Worm (Caenorhabditis elegans) whole organism, young adult: ENCODE results near the gene sut-2.

Experiments used
- B0261.1 ChIP-seq: sonication (generic microtip); optimal IDR thresholded peaks from 2 replicates; lab custom pipeline; 2016; ENCODE audit warnings: mild to moderate bottlenecking, missing genetic modification characterization, moderate library complexity, missing compliant biosample characterization
- D2030.7 ChIP-seq: fragments of 200-800 bp; sonication (Bioruptor generic); IDR thresholded peaks from 2 replicates; pipeline ENCODE4 v1.3.6; 2022; ENCODE audit warnings: missing genetic modification reagents, missing genetic modification characterization, missing compliant biosample characterization
- F10E7.11 ChIP-seq: sonication (generic microtip); optimal IDR thresholded peaks from 2 replicates; lab custom pipeline; 2017; ENCODE audit warnings: mild to moderate bottlenecking, missing genetic modification characterization, moderate library complexity, missing compliant biosample characterization
- F22D6.2 ChIP-seq: sonication (generic microtip); optimal IDR thresholded peaks from 2 replicates; lab custom pipeline; 2016; ENCODE audit warnings: mild to moderate bottlenecking, missing genetic modification characterization, missing compliant biosample characterization
- F33H1.4 ChIP-seq: fragments of 200-800 bp; sonication (Bioruptor generic); IDR thresholded peaks from 2 replicates; pipeline ENCODE4 v1.3.6; 2022; ENCODE audit warnings: missing genetic modification reagents, missing genetic modification characterization, missing compliant biosample characterization
- F37B4.10 ChIP-seq: fragments of 200-800 bp; sonication (Bioruptor generic); IDR thresholded peaks from 2 replicates; pipeline ENCODE4 v1.3.6; 2022; ENCODE audit warnings: missing genetic modification characterization, missing compliant biosample characterization
- F52B5.7 ChIP-seq: sonication (generic microtip); optimal IDR thresholded peaks from 2 replicates; lab custom pipeline; 2016; ENCODE audit warnings: mild to moderate bottlenecking, missing genetic modification characterization, missing compliant biosample characterization
- F55B11.4 ChIP-seq: sonication (generic microtip); optimal IDR thresholded peaks from 2 replicates; lab custom pipeline; 2016; ENCODE audit warnings: missing compliant biosample characterization, missing genetic modification characterization, borderline replicate concordance; ENCODE audit not compliant: insufficient read depth
- K12H6.12 ChIP-seq: fragments of 200-800 bp; sonication (Bioruptor generic); optimal IDR thresholded peaks from 2 replicates; lab custom pipeline; 2018; ENCODE audit warnings: mild to moderate bottlenecking, missing genetic modification characterization, missing compliant biosample characterization
- Y56A3A.18 ChIP-seq: fragments of 200-800 bp; sonication (Bioruptor generic); IDR thresholded peaks from 2 replicates; pipeline ENCODE4 v1.3.6; 2022; ENCODE audit warnings: missing genetic modification reagents, missing genetic modification characterization, missing compliant biosample characterization
- akir-1 ChIP-seq: fragments of 200-800 bp; sonication (Bioruptor generic); optimal IDR thresholded peaks from 2 replicates; lab custom pipeline; 2018; ENCODE audit warnings: mild to moderate bottlenecking, missing genetic modification characterization, moderate library complexity, missing compliant biosample characterization
- atf-7 ChIP-seq: sonication (generic microtip); optimal IDR thresholded peaks from 2 replicates; lab custom pipeline; 2017; ENCODE audit warnings: mild to moderate bottlenecking, missing genetic modification characterization, missing compliant biosample characterization
- athp-1 ChIP-seq: sonication (generic microtip); optimal IDR thresholded peaks from 2 replicates; lab custom pipeline; 2017; ENCODE audit warnings: mild to moderate bottlenecking, missing genetic modification characterization, missing compliant biosample characterization
- attf-3 ChIP-seq: fragments of 200-800 bp; sonication (Bioruptor generic); conservative IDR thresholded peaks from 2 replicates; pipeline ENCODE4 v1.3.6; 2022; ENCODE audit warnings: missing genetic modification reagents, missing genetic modification characterization, missing compliant biosample characterization
- attf-5 ChIP-seq: fragments of 200-800 bp; sonication (Bioruptor generic); optimal IDR thresholded peaks from 2 replicates; lab custom pipeline; 2018; ENCODE audit warnings: mild to moderate bottlenecking, missing genetic modification characterization, missing compliant biosample characterization
- cebp-1 ChIP-seq, 2 experiments: fragments of 200-800 bp in 1 of 2; sonication (Bioruptor generic) in 1 of 2; sonication (generic microtip) in 1 of 2; IDR thresholded peaks in 1 of 2; optimal IDR thresholded peaks in 1 of 2; 2 replicates each; pipeline versions ENCODE4 v1.3.6 to Lab custom; 2017 to 2022; ENCODE audit warnings: missing compliant biosample characterization in 2 of 2, missing genetic modification characterization in 2 of 2, mild to moderate bottlenecking in 1 of 2, missing genetic modification reagents in 1 of 2, moderate library complexity in 1 of 2
- ceh-100 ChIP-seq: fragments of 200-800 bp; sonication (Bioruptor generic); IDR thresholded peaks from 2 replicates; pipeline ENCODE4 v1.3.6; 2022; ENCODE audit warnings: missing genetic modification reagents, missing genetic modification characterization, missing compliant biosample characterization
- ceh-40 ChIP-seq: fragments of 200-800 bp; sonication (Bioruptor generic); IDR thresholded peaks from 2 replicates; pipeline ENCODE4 v1.3.6; 2022; ENCODE audit warnings: missing genetic modification characterization, missing compliant biosample characterization
- ceh-79 ChIP-seq: sonication (generic microtip); optimal IDR thresholded peaks from 2 replicates; lab custom pipeline; 2017; ENCODE audit warnings: mild to moderate bottlenecking, missing genetic modification characterization, missing compliant biosample characterization
- dpff-1 ChIP-seq: sonication (generic microtip); optimal IDR thresholded peaks from 2 replicates; lab custom pipeline; 2017; ENCODE audit warnings: mild to moderate bottlenecking, missing genetic modification characterization, missing compliant biosample characterization
- efl-1 ChIP-seq: fragments of 150-350 bp; optimal IDR thresholded peaks from 2 replicates; lab custom pipeline; 2014; ENCODE audit warnings: missing biosample characterization, missing genetic modification reagents, missing genetic modification characterization
- egl-18 ChIP-seq: fragments of 200-800 bp; sonication (Bioruptor generic); IDR thresholded peaks from 2 replicates; pipeline ENCODE4 v1.3.6; 2022; ENCODE audit warnings: missing genetic modification reagents, missing genetic modification characterization, missing compliant biosample characterization
- hlh-12 ChIP-seq: sonication (generic microtip); optimal IDR thresholded peaks from 2 replicates; lab custom pipeline; 2016; ENCODE audit warnings: missing genetic modification characterization, missing compliant biosample characterization
- let-607 ChIP-seq, 2 experiments: fragments of 200-800 bp in 1 of 2; sonication (Bioruptor generic) in 1 of 2; sonication (generic microtip) in 1 of 2; optimal IDR thresholded peaks; 2 replicates each; lab custom pipeline; 2016 to 2018; ENCODE audit warnings: mild to moderate bottlenecking in 2 of 2, missing compliant biosample characterization in 2 of 2, missing genetic modification characterization in 2 of 2, moderate library complexity in 2 of 2, missing genotype in 1 of 2
- lin-35 ChIP-seq, 3 experiments: fragments of 150-350 bp in 2 of 3; sonication (generic microtip) in 1 of 3; optimal IDR thresholded peaks; 2 replicates each; lab custom pipeline; 2014 to 2018; ENCODE audit warnings: missing biosample characterization in 3 of 3, missing genetic modification characterization in 3 of 3, missing genetic modification reagents in 3 of 3
- lin-54 ChIP-seq: fragments of 200-800 bp; sonication (Bioruptor generic); optimal IDR thresholded peaks from 2 replicates; lab custom pipeline; 2018; ENCODE audit warnings: mild to moderate bottlenecking, missing genetic modification characterization, missing compliant biosample characterization
- lsl-1 ChIP-seq: fragments of 200-800 bp; sonication (Bioruptor generic); optimal IDR thresholded peaks from 2 replicates; lab custom pipeline; 2018; ENCODE audit warnings: mild to moderate bottlenecking, missing genetic modification characterization, moderate library complexity, missing compliant biosample characterization
- lsy-27 ChIP-seq: sonication (generic microtip); optimal IDR thresholded peaks from 2 replicates; lab custom pipeline; 2017; ENCODE audit warnings: missing genetic modification characterization, mild to moderate bottlenecking, missing compliant biosample characterization, antibody characterized with exemption, missing genotype, borderline replicate concordance; ENCODE audit not compliant: insufficient read depth
- madf-3 ChIP-seq: fragments of 200-800 bp; sonication (Bioruptor generic); IDR thresholded peaks from 2 replicates; pipeline ENCODE4 v1.3.6; 2022; ENCODE audit warnings: missing genetic modification reagents, missing genetic modification characterization, missing compliant biosample characterization
- madf-6 ChIP-seq: fragments of 200-800 bp; sonication (Bioruptor generic); IDR thresholded peaks from 2 replicates; pipeline ENCODE4 v1.3.6; 2022; ENCODE audit warnings: missing genetic modification reagents, missing genetic modification characterization, missing compliant biosample characterization
- nfya-1 ChIP-seq: sonication (generic microtip); optimal IDR thresholded peaks from 2 replicates; lab custom pipeline; 2017; ENCODE audit warnings: antibody characterized with exemption, missing compliant biosample characterization, missing genetic modification characterization, borderline replicate concordance; ENCODE audit not compliant: insufficient read depth
- nfya-2 ChIP-seq: fragments of 200-800 bp; sonication (Bioruptor generic); IDR thresholded peaks from 2 replicates; pipeline ENCODE4 v1.3.6; 2022; ENCODE audit warnings: missing genetic modification reagents, missing genetic modification characterization, missing compliant biosample characterization
- nhr-179 ChIP-seq: sonication (generic microtip); optimal IDR thresholded peaks from 2 replicates; lab custom pipeline; 2016; ENCODE audit warnings: mild to moderate bottlenecking, missing genetic modification characterization, missing compliant biosample characterization
- pbrm-1 ChIP-seq: fragments of 200-800 bp; sonication (Bioruptor generic); IDR thresholded peaks from 2 replicates; pipeline ENCODE4 v1.3.6; 2022; ENCODE audit warnings: missing genetic modification reagents, missing genetic modification characterization, missing compliant biosample characterization
- pha-4 ChIP-seq: fragments of 150-350 bp; sonication (generic microtip); optimal IDR thresholded peaks from 2 replicates; lab custom pipeline; 2014; ENCODE audit warnings: missing biosample characterization, missing genetic modification reagents, missing genetic modification characterization
- repo-1 ChIP-seq: sonication (generic microtip); optimal IDR thresholded peaks from 2 replicates; lab custom pipeline; 2017; ENCODE audit warnings: mild to moderate bottlenecking, missing genetic modification characterization, missing compliant biosample characterization
- sdz-38 ChIP-seq: sonication (generic microtip); optimal IDR thresholded peaks from 2 replicates; lab custom pipeline; 2016; ENCODE audit warnings: missing genotype, missing genetic modification characterization, missing compliant biosample characterization
- sptf-2 ChIP-seq: fragments of 200-800 bp; sonication (Bioruptor generic); optimal IDR thresholded peaks from 2 replicates; lab custom pipeline; 2018; ENCODE audit warnings: mild to moderate bottlenecking, missing genetic modification characterization, missing compliant biosample characterization
- tbp1 ChIP-seq: fragments of 200-800 bp; sonication (Bioruptor generic); optimal IDR thresholded peaks from 2 replicates; lab custom pipeline; 2018; ENCODE audit warnings: mild to moderate bottlenecking, missing genetic modification characterization, missing compliant biosample characterization
- unc-62 ChIP-seq: fragments of 150-350 bp; optimal IDR thresholded peaks from 2 replicates; lab custom pipeline; 2014; ENCODE audit warnings: missing biosample characterization, missing genetic modification reagents, missing genetic modification characterization
- zfh-2 ChIP-seq: fragments of 200-800 bp; sonication (Bioruptor generic); conservative IDR thresholded peaks from 2 replicates; pipeline ENCODE4 v1.3.6; 2022; ENCODE audit warnings: missing genetic modification reagents, missing genetic modification characterization, missing compliant biosample characterization
- ztf-25 ChIP-seq: fragments of 200-800 bp; sonication (Bioruptor generic); IDR thresholded peaks from 2 replicates; pipeline ENCODE4 v1.3.6; 2022; ENCODE audit warnings: missing genetic modification reagents, missing genetic modification characterization, missing compliant biosample characterization
- ztf-3 ChIP-seq: fragments of 200-800 bp; sonication (Bioruptor generic); optimal IDR thresholded peaks from 2 replicates; lab custom pipeline; 2018; ENCODE audit warnings: mild to moderate bottlenecking, missing genetic modification characterization, missing compliant biosample characterization

sut-2 gene

ce11 chrV:4615802-4616201 is 46.0 kb upstream of the sut-2 start, which contains the start of the genes Y61A9LA.10 and F54D11.4 (continued):
- TF ChIP-seq unc-62 (GFP tag; lab: Kevin White, UChicago) (no peak), lin-54 (GFP tag; lab: Kevin White, UChicago) (peak; percentile 47), K12H6.12 (no peak), repo-1 (tag; lab: Kevin White, UChicago) (peak; percentile 1), nfya-2 (no peak), madf-6 (GFP tag; lab: Robert Waterston, UW) (peak; percentile 80), sptf-2 (GFP tag; lab: Kevin White, UChicago) (no peak), F37B4.10 (GFP tag; lab: Robert Waterston, UW) (no peak), lsl-1 (GFP tag; lab: Kevin White, UChicago) (peak; percentile 49), Y56A3A.18 (GFP tag; lab: Robert Waterston, UW) (no peak), egl-18 (GFP tag; lab: Robert Waterston, UW) (no peak), lsy-27 (tag; lab: Kevin White, UChicago) (no peak), ztf-3 (GFP tag; lab: Kevin White, UChicago) (no peak), attf-5 (GFP tag; lab: Kevin White, UChicago) (peak; percentile 36), athp-1 (no peak), atf-7 (tag; lab: Kevin White, UChicago) (no peak), ceh-40 (GFP tag; lab: Robert Waterston, UW) (no peak), akir-1 (GFP tag; lab: Kevin White, UChicago) (no peak), B0261.1 (tag; lab: Kevin White, UChicago) (no peak), F10E7.11 (tag; lab: Kevin White, UChicago) (no peak), hlh-12 (no peak), ztf-25 (GFP tag; lab: Robert Waterston, UW) (no peak), nhr-179 (no peak), let-607 (tag; optimal IDR thresholded peaks at IDR 0.05; lab: Kevin White, UChicago) (no peak), sdz-38 (tag; lab: Kevin White, UChicago) (no peak), ceh-79 (tag; lab: Kevin White, UChicago) (no peak), lin-35 (GFP tag; optimal IDR thresholded peaks at IDR 0.05; lab: Kevin White, UChicago) (peak in 1 of 3 experiments; percentile 73), zfh-2 (GFP tag; lab: Robert Waterston, UW) (no peak), F22D6.2 (tag; lab: Kevin White, UChicago) (no peak), cebp-1 (GFP tag; IDR thresholded peaks at IDR 0.05; lab: Robert Waterston, UW) (no peak), cebp-1 (tag; optimal IDR thresholded peaks at IDR 0.05; lab: Kevin White, UChicago) (peak; percentile 57), ceh-100 (no peak), pha-4 (tag; lab: Kevin White, UChicago) (no peak), F52B5.7 (no peak), nfya-1 (tag; lab: Kevin White, UChicago) (no peak), tbp1 (GFP tag; lab: Kevin White, UChicago) (no peak), madf-3 (GFP tag; lab: Robert Waterston, UW) (no peak), dpff-1 (tag; lab: Kevin White, UChicago) (no peak), F33H1.4 (GFP tag; lab: Robert Waterston, UW) (peak; percentile 45; the same call in 1 of the 2 replicates), efl-1 (GFP tag; lab: Kevin White, UChicago) (peak; percentile 67), F55B11.4 (tag; lab: Kevin White, UChicago) (no peak), pbrm-1 (GFP tag; lab: Robert Waterston, UW) (no peak; the same call in 1 of the 2 replicates), attf-3 (GFP tag; lab: Robert Waterston, UW) (no peak), D2030.7 (0 out of 2 replicates have a peak, but pooled peaks have one; percentile 34)
